Worm (Caenorhabditis elegans) whole organism, young adult: Measurements from ENCODE around the gene Y39A1A.24.

Source experiments
- F55B11.4 ChIP-seq: sonication (generic microtip); optimal IDR thresholded peaks from 2 replicates; lab custom pipeline; 2016; ENCODE audit warnings: missing compliant biosample characterization, missing genetic modification characterization, borderline replicate concordance; ENCODE audit not compliant: insufficient read depth
- Y53G8AR.9 ChIP-seq: fragments of 200-800 bp; sonication (Bioruptor generic); conservative IDR thresholded peaks from 2 replicates; pipeline ENCODE4 v1.3.6; 2022; ENCODE audit warnings: missing genetic modification reagents, missing genetic modification characterization, missing compliant biosample characterization
- ama-1 ChIP-seq, 3 experiments: fragments of 150-350 bp in 1 of 3; sonication (generic microtip) in 2 of 3; optimal IDR thresholded peaks; 2 replicates each; lab custom pipeline; 2014 to 2018; ENCODE audit warnings: missing biosample characterization in 2 of 3, missing genetic modification characterization in 2 of 3, missing genetic modification reagents in 2 of 3
- dpl-1 ChIP-seq: fragments of 150-350 bp; optimal IDR thresholded peaks from 2 replicates; lab custom pipeline; 2014; ENCODE audit warnings: missing biosample characterization, missing genetic modification reagents, missing genetic modification characterization
- lin-26 ChIP-seq: fragments of 200-800 bp; sonication (Bioruptor generic); IDR thresholded peaks from 2 replicates; pipeline ENCODE4 v1.3.6; 2022; ENCODE audit warnings: missing genetic modification reagents, missing genetic modification characterization, missing compliant biosample characterization
- madf-3 ChIP-seq: fragments of 200-800 bp; sonication (Bioruptor generic); IDR thresholded peaks from 2 replicates; pipeline ENCODE4 v1.3.6; 2022; ENCODE audit warnings: missing genetic modification reagents, missing genetic modification characterization, missing compliant biosample characterization
- sptf-2 ChIP-seq: fragments of 200-800 bp; sonication (Bioruptor generic); optimal IDR thresholded peaks from 2 replicates; lab custom pipeline; 2018; ENCODE audit warnings: mild to moderate bottlenecking, missing genetic modification characterization, missing compliant biosample characterization
- tlf-1 ChIP-seq: fragments of 200-800 bp; sonication (Bioruptor generic); optimal IDR thresholded peaks from 2 replicates; lab custom pipeline; 2018; ENCODE audit warnings: mild to moderate bottlenecking, missing genetic modification characterization, missing compliant biosample characterization
- unc-62 ChIP-seq: fragments of 150-350 bp; optimal IDR thresholded peaks from 2 replicates; lab custom pipeline; 2014; ENCODE audit warnings: missing biosample characterization, missing genetic modification reagents, missing genetic modification characterization

DNA sequence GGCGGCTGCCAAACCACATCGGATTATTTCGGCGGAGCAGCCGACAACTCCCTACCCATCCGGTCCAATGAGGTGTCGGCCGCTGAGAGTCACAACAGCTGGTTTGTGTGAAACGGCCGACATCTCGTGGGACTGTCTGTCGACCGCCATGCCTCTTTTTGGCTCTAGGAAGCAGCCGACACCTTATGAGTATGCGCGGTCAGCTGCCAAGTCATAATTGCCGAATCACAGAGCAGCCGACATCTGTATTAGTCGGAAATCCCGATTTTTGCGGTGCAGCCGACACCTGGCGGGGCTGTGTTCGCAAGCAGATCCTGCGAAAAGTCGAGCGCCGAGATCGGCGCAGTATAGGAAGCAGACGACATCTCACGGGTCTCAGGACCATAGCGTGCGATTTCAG lies 20.4 kb upstream of the Y39A1A.24 start:
- TF ChIP-seq F55B11.4 (tag; lab: Kevin White, UChicago) (no peak), tlf-1 (GFP tag; lab: Kevin White, UChicago) (no peak), sptf-2 (no peak), Y53G8AR.9 (GFP tag; lab: Robert Waterston, UW) (no peak), unc-62 (GFP tag; lab: Kevin White, UChicago) (no peak), madf-3 (GFP tag; lab: Robert Waterston, UW) (no peak), dpl-1 (GFP tag; lab: Kevin White, UChicago) (no peak), ama-1 (optimal IDR thresholded peaks at IDR 0.05; lab: Kevin White, UChicago) (no peak), ama-1 (GFP tag; optimal IDR thresholded peaks at IDR 0.05; lab: Kevin White, UChicago) (no peak), lin-26 (GFP tag; lab: Robert Waterston, UW) (no peak)
